Worm (Caenorhabditis elegans) whole organism, early embryonic: Measurements from ENCODE around the gene Y43B11AR.3.

Experiments
- aly-1 ChIP-seq: sonication (generic microtip); optimal IDR thresholded peaks from 2 replicates; lab custom pipeline; 2016; ENCODE audit warnings: missing genetic modification characterization, missing compliant biosample characterization
- ama-1 ChIP-seq: fragments of 150-350 bp; optimal IDR thresholded peaks from 2 replicates; lab custom pipeline; 2014
- ceh-13 ChIP-seq: fragments of 200-800 bp; sonication (Bioruptor generic); optimal IDR thresholded peaks from 2 replicates; lab custom pipeline; 2018; ENCODE audit warnings: mild to moderate bottlenecking, missing genetic modification characterization, missing compliant biosample characterization
- ets-7 ChIP-seq: sonication (generic microtip); optimal IDR thresholded peaks from 2 replicates; lab custom pipeline; 2016; ENCODE audit warnings: missing genotype, missing genetic modification characterization, missing compliant biosample characterization
- flt-1 ChIP-seq: fragments of 200-800 bp; sonication (Bioruptor generic); IDR thresholded peaks from 2 replicates; pipeline ENCODE4 v1.3.6; 2022; ENCODE audit warnings: missing genetic modification characterization, missing compliant biosample characterization
- hmbx-1 ChIP-seq: sonication (generic microtip); optimal IDR thresholded peaks from 2 replicates; lab custom pipeline; 2016; ENCODE audit warnings: mild to moderate bottlenecking, missing genetic modification characterization, missing compliant biosample characterization
- scrt-1 ChIP-seq: fragments of 200-800 bp; sonication (Bioruptor generic); IDR thresholded peaks from 2 replicates; pipeline ENCODE4 v1.3.6; 2022; ENCODE audit warnings: missing genetic modification characterization, missing compliant biosample characterization
- tbx-37 ChIP-seq: fragments of 200-800 bp; sonication (Bioruptor generic); conservative IDR thresholded peaks from 2 replicates; pipeline ENCODE4 v1.3.6; 2022; ENCODE audit warnings: missing genetic modification reagents, missing genetic modification characterization, missing compliant biosample characterization

DNA sequence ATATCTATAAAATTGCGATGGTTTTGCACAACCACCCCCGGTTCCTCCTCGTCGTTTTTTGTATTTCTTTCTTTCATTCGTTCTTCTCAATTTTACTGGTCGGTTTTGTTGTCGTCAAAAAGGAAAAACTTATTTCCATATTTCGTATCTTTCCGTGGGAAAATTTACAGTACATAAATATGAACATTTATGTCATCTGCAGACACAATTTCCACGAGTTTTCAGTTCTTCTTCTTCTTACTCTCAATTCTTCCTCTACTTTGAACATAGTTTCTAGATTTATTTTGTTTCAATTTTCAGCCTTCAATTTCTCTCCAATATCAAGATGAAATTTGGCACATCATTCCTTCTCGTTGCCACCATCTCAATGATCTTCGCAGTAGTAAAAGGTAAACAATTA is 2.3 kb downstream of the Y43B11AR.3 start, which contains the start of gene Y43B11AR.1:
- TF ChIP-seq ama-1 (lab: Kevin White, UChicago) (no peak), scrt-1 (no peak), ets-7 (no peak), flt-1 (GFP tag; lab: Robert Waterston, UW) (no peak), hmbx-1 (no peak), ceh-13 (no peak), aly-1 (tag; lab: Kevin White, UChicago) (no peak), tbx-37 (GFP tag; lab: Robert Waterston, UW) (no peak)
